Fruit fly (Drosophila melanogaster): ENCODE measurements around the gene p38c.

The p38c gene

dm6 chr3R:24161173-24161811 is 11.3 kb upstream of the p38c start, which contains the start of the genes Myo95E and TBC1d7 (continued):
- TF ChIP-seq ind (GFP tag; optimal IDR thresholded peaks at IDR 0.05): peak; percentile 89
- TF ChIP-seq lbe (GFP tag; optimal IDR thresholded peaks at IDR 0.05): peak; percentile 86
- peak; percentile 23 to 89 for TF ChIP-seq bsh (GFP tag; optimal IDR thresholded peaks at IDR 0.05)
- peak; percentile 55; the same call in 2 of the 3 replicates for TF ChIP-seq CG14860 (GFP tag; IDR thresholded peaks at IDR 0.05; ENCODE audit: partially characterized antibody)
- peak; percentile 92 for TF ChIP-seq Awh (GFP tag; IDR thresholded peaks at IDR 0.05)
- peak; percentile 49; the same call in 1 of the 2 replicates for TF ChIP-seq aop (GFP tag; IDR thresholded peaks at IDR 0.05)
- TF ChIP-seq abd-A (tag; optimal IDR thresholded peaks at IDR 0.05): no peak
- peak; percentile 91 for TF ChIP-seq CG32767 (GFP tag; IDR thresholded peaks at IDR 0.05)
- peak; percentile 92 for TF ChIP-seq sob (GFP tag; IDR thresholded peaks at IDR 0.05)
- no peak for TF ChIP-seq odd (GFP tag; optimal IDR thresholded peaks at IDR 0.05)
- TF ChIP-seq esg (GFP tag; conservative IDR thresholded peaks at IDR 0.05): peak; percentile 95
- TF ChIP-seq sisA (GFP tag; IDR thresholded peaks at IDR 0.05): peak; percentile 90
- TF ChIP-seq hth (optimal IDR thresholded peaks at IDR 0.05): no peak
- peak; percentile 74 for TF ChIP-seq salm (tag; optimal IDR thresholded peaks at IDR 0.05)
- peak; percentile 87 for TF ChIP-seq C15 (GFP tag; IDR thresholded peaks at IDR 0.05)
- TF ChIP-seq so (GFP tag; IDR thresholded peaks at IDR 0.05): peak; percentile 93
- TF ChIP-seq mirr (GFP tag; optimal IDR thresholded peaks at IDR 0.05): no peak
- TF ChIP-seq ranshi (GFP tag; IDR thresholded peaks at IDR 0.05): peak; percentile 93
- no peak for TF ChIP-seq ham (GFP tag; IDR thresholded peaks at IDR 0.05)
- peak; percentile 85 for TF ChIP-seq Max (GFP tag; optimal IDR thresholded peaks at IDR 0.05)
- TF ChIP-seq CG2678 (tag; optimal IDR thresholded peaks at IDR 0.05): peak; percentile 92
- peak; percentile 47 for TF ChIP-seq Ets97D (GFP tag; optimal IDR thresholded peaks at IDR 0.05)
- TF ChIP-seq sqz (GFP tag; optimal IDR thresholded peaks at IDR 0.05): no peak
- TF ChIP-seq ftz-f1 (GFP tag; optimal IDR thresholded peaks at IDR 0.05): no peak
- peak; percentile 92 for TF ChIP-seq CG10274 (GFP tag; optimal IDR thresholded peaks at IDR 0.05)
- TF ChIP-seq bowl (GFP tag; IDR thresholded peaks at IDR 0.05): peak; percentile 79
- peak; percentile 82 for TF ChIP-seq wor (GFP tag; IDR thresholded peaks at IDR 0.05)
- TF ChIP-seq danr (GFP tag; IDR thresholded peaks at IDR 0.05): peak; percentile 95
- no peak for TF ChIP-seq CG8359 (GFP tag; optimal IDR thresholded peaks at IDR 0.05; ENCODE audit: borderline replicate concordance)
- TF ChIP-seq ap (GFP tag; IDR thresholded peaks at IDR 0.05): peak; percentile 93
- no peak for TF ChIP-seq CG12236 (GFP tag; optimal IDR thresholded peaks at IDR 0.05)
- TF ChIP-seq prd (optimal IDR thresholded peaks at IDR 0.05): no peak
- peak; percentile 96 for TF ChIP-seq prd (GFP tag; IDR thresholded peaks at IDR 0.05)
- TF ChIP-seq CG3281 (GFP tag; optimal IDR thresholded peaks at IDR 0.05): peak; percentile 86
- peak; percentile 63 for TF ChIP-seq CG6854 (GFP tag; optimal IDR thresholded peaks at IDR 0.05)
- TF ChIP-seq CG12942 (GFP tag; optimal IDR thresholded peaks at IDR 0.05): peak; percentile 78
- TF ChIP-seq CG2129 (GFP tag; IDR thresholded peaks at IDR 0.05; ENCODE audit: partially characterized antibody): peak; percentile 59
- peak; percentile 58 for TF ChIP-seq Hsf (GFP tag; optimal IDR thresholded peaks at IDR 0.05)
- TF ChIP-seq slou (GFP tag; optimal IDR thresholded peaks at IDR 0.05): peak; percentile 60
- TF ChIP-seq CG3847 (GFP tag; IDR thresholded peaks at IDR 0.05): peak; percentile 87
- TF ChIP-seq CG30020 (tag; optimal IDR thresholded peaks at IDR 0.05): peak; percentile 75
- TF ChIP-seq NFAT (GFP tag; IDR thresholded peaks at IDR 0.05): peak; percentile 87
- peak; percentile 74 for TF ChIP-seq Ravus (GFP tag; IDR thresholded peaks at IDR 0.05)
- TF ChIP-seq tx (GFP tag; optimal IDR thresholded peaks at IDR 0.05): peak; percentile 7
- TF ChIP-seq sug (tag; optimal IDR thresholded peaks at IDR 0.05): peak; percentile 86
- TF ChIP-seq Deaf1 (tag; optimal IDR thresholded peaks at IDR 0.05): no peak
- peak; percentile 93 for TF ChIP-seq CG4730 (GFP tag; IDR thresholded peaks at IDR 0.05)
- no peak for TF ChIP-seq CG3163 (GFP tag; optimal IDR thresholded peaks at IDR 0.05)
- peak; percentile 98 for TF ChIP-seq Ptx1 (GFP tag; IDR thresholded peaks at IDR 0.05)
- peak; percentile 65; the same call in 1 of the 2 replicates for TF ChIP-seq CG17612 (GFP tag; IDR thresholded peaks at IDR 0.05)
- TF ChIP-seq nmo (GFP tag; optimal IDR thresholded peaks at IDR 0.05): peak; percentile 95

All from whole organism, embryonic.